Fruit fly (Drosophila melanogaster) whole organism, embryonic: ENCODE measurements around the gene uif.

ENCODE experiments used
- B-H1 ChIP-seq: fragments of 200-800 bp; sonication (Bioruptor generic); IDR thresholded peaks from 3 replicates; pipeline ENCODE4 v1.3.6; 2022; ENCODE audit warnings: missing biosample characterization, missing genetic modification characterization
- Blimp-1 ChIP-seq: fragments of 200-800 bp; sonication (Bioruptor generic); optimal IDR thresholded peaks from 3 replicates; lab custom pipeline; 2018; ENCODE audit warnings: missing biosample characterization, missing genetic modification characterization, mild to moderate bottlenecking, moderate library complexity, missing genetic modification reagents
- CG10147 ChIP-seq: fragments of 200-800 bp; sonication (Bioruptor generic); optimal IDR thresholded peaks from 2 replicates; lab custom pipeline; 2019; ENCODE audit warnings: missing biosample characterization, mild to moderate bottlenecking, missing genetic modification characterization, moderate library complexity
- CG1233 ChIP-seq: fragments of 200-800 bp; sonication (Bioruptor generic); optimal IDR thresholded peaks from 4 replicates; lab custom pipeline; 2018; ENCODE audit warnings: missing biosample characterization, mild to moderate bottlenecking, missing genetic modification characterization
- CG13296 ChIP-seq: fragments of 200-800 bp; sonication (Bioruptor generic); optimal IDR thresholded peaks from 3 replicates; lab custom pipeline; 2018; ENCODE audit warnings: missing biosample characterization, mild to moderate bottlenecking, missing genetic modification characterization
- CG16863 ChIP-seq: fragments of 200-800 bp; sonication (Bioruptor generic); optimal IDR thresholded peaks from 3 replicates; lab custom pipeline; 2016; ENCODE audit warnings: missing biosample characterization, missing genetic modification characterization
- CG31365 ChIP-seq: fragments of 200-800 bp; sonication (Bioruptor generic); optimal IDR thresholded peaks from 2 replicates; lab custom pipeline; 2018; ENCODE audit warnings: missing biosample characterization, mild to moderate bottlenecking, missing genetic modification characterization
- CG6175 ChIP-seq: fragments of 200-800 bp; sonication (Bioruptor generic); IDR thresholded peaks from 3 replicates; pipeline ENCODE4 v1.3.6; 2022; ENCODE audit warnings: missing biosample characterization, missing genetic modification characterization
- CrebB ChIP-seq: fragments of 200-800 bp; sonication (Bioruptor generic); optimal IDR thresholded peaks from 3 replicates; lab custom pipeline; 2018; ENCODE audit warnings: missing biosample characterization, mild to moderate bottlenecking, missing genetic modification characterization
- D ChIP-seq, 2 experiments: fragments of 200-800 bp in 1 of 2; fragments of >200 bp in 1 of 2; sonication (Bioruptor generic) in 1 of 2; optimal IDR thresholded peaks; 2 replicates in 1 of 2; 3 replicates in 1 of 2; lab custom pipeline; 2017; ENCODE audit warnings: mild to moderate bottlenecking in 1 of 2, missing biosample characterization in 1 of 2, missing genetic modification characterization in 1 of 2, missing genetic modification reagents in 1 of 2
- Dad ChIP-seq: fragments of 200-800 bp; sonication (Bioruptor generic); optimal IDR thresholded peaks from 3 replicates; lab custom pipeline; 2016; ENCODE audit warnings: missing biosample characterization, missing genetic modification characterization
- Doc3 ChIP-seq: fragments of 200-800 bp; sonication (Bioruptor generic); IDR thresholded peaks from 3 replicates; pipeline ENCODE4 v1.3.6; 2022; ENCODE audit warnings: missing biosample characterization, missing genetic modification characterization; ENCODE audit not compliant: partially characterized antibody
- Fer2 ChIP-seq: fragments of 200-800 bp; sonication (Bioruptor generic); optimal IDR thresholded peaks from 2 replicates; lab custom pipeline; 2018; ENCODE audit warnings: missing biosample characterization, mild to moderate bottlenecking, missing genetic modification characterization, moderate library complexity
- Gug ChIP-seq: fragments of 200-800 bp; sonication (Bioruptor generic); IDR thresholded peaks from 4 replicates; pipeline ENCODE4 v1.3.6; 2022; ENCODE audit warnings: missing biosample characterization, missing genetic modification characterization
- Hr78 ChIP-seq, 2 experiments: fragments of 200-800 bp in 1 of 2; fragments of >200 bp in 1 of 2; sonication (Bioruptor generic) in 1 of 2; optimal IDR thresholded peaks; 2 replicates each; lab custom pipeline; 2017 to 2019; ENCODE audit warnings: missing biosample characterization in 2 of 2, missing genetic modification characterization in 2 of 2, mild to moderate bottlenecking in 1 of 2, moderate library complexity in 1 of 2
- Nf-YB ChIP-seq: fragments of 200-800 bp; sonication (Bioruptor generic); optimal IDR thresholded peaks from 3 replicates; lab custom pipeline; 2019; ENCODE audit warnings: missing biosample characterization, mild to moderate bottlenecking, missing genetic modification characterization, moderate library complexity
- Nf-YC ChIP-seq: fragments of 200-800 bp; optimal IDR thresholded peaks from 3 replicates; lab custom pipeline; 2019; ENCODE audit warnings: missing biosample characterization, mild to moderate bottlenecking, missing genetic modification characterization, moderate library complexity
- Oaz ChIP-seq: fragments of 200-800 bp; sonication (Bioruptor generic); IDR thresholded peaks from 2 replicates; pipeline ENCODE4 v1.3.6; 2022; ENCODE audit warnings: missing biosample characterization, missing genetic modification characterization
- Pdp1 ChIP-seq, 2 experiments: fragments of 200-800 bp; sonication (Bioruptor generic); optimal IDR thresholded peaks; 3 replicates each; lab custom pipeline; 2016; ENCODE audit warnings: missing biosample characterization in 2 of 2, missing genetic modification characterization in 2 of 2, mild to moderate bottlenecking in 1 of 2, moderate library complexity in 1 of 2
- Sry-β ChIP-seq: fragments of 200-800 bp; sonication (Bioruptor generic); optimal IDR thresholded peaks from 2 replicates; lab custom pipeline; 2018; ENCODE audit warnings: missing biosample characterization, mild to moderate bottlenecking, missing genetic modification characterization, moderate library complexity
- Usf ChIP-seq: fragments of 200-800 bp; sonication (Bioruptor generic); optimal IDR thresholded peaks from 2 replicates; lab custom pipeline; 2017; ENCODE audit warnings: missing genotype, missing biosample characterization, missing genetic modification characterization
- disco-r ChIP-seq: fragments of 200-800 bp; sonication (Bioruptor generic); optimal IDR thresholded peaks from 2 replicates; lab custom pipeline; 2016; ENCODE audit warnings: missing biosample characterization, missing genetic modification characterization
- dmrt11E ChIP-seq: fragments of 200-800 bp; sonication (Bioruptor generic); optimal IDR thresholded peaks from 3 replicates; lab custom pipeline; 2018; ENCODE audit warnings: missing biosample characterization, mild to moderate bottlenecking, missing genetic modification characterization, moderate library complexity
- emc ChIP-seq: fragments of 200-800 bp; sonication (Bioruptor generic); optimal IDR thresholded peaks from 2 replicates; lab custom pipeline; 2016; ENCODE audit warnings: missing biosample characterization, missing genetic modification characterization
- en ChIP-seq: fragments of 200-800 bp; sonication (Bioruptor generic); optimal IDR thresholded peaks from 2 replicates; lab custom pipeline; 2016; ENCODE audit warnings: missing biosample characterization, missing genetic modification characterization
- eyg ChIP-seq: fragments of 200-800 bp; sonication (Bioruptor generic); optimal IDR thresholded peaks from 3 replicates; lab custom pipeline; 2016; ENCODE audit warnings: missing biosample characterization, missing genetic modification characterization
- fd96Cb ChIP-seq: fragments of 200-800 bp; sonication (Bioruptor generic); optimal IDR thresholded peaks from 2 replicates; lab custom pipeline; 2018; ENCODE audit warnings: missing biosample characterization, mild to moderate bottlenecking, missing genetic modification characterization, moderate library complexity
- gce ChIP-seq: fragments of 200-800 bp; sonication (Bioruptor generic); IDR thresholded peaks from 3 replicates; pipeline ENCODE4 v1.3.6; 2022; ENCODE audit warnings: missing biosample characterization, missing genetic modification characterization
- gcm2 ChIP-seq: fragments of 200-800 bp; sonication (Bioruptor generic); optimal IDR thresholded peaks from 2 replicates; lab custom pipeline; 2016; ENCODE audit warnings: missing biosample characterization, missing genetic modification characterization
- gfzf ChIP-seq: fragments of 200-800 bp; sonication (Bioruptor generic); optimal IDR thresholded peaks from 2 replicates; lab custom pipeline; 2016; ENCODE audit warnings: missing biosample characterization, mild to moderate bottlenecking, missing genetic modification characterization, moderate library complexity
- gro ChIP-seq: fragments of 200-800 bp; sonication (Bioruptor generic); optimal IDR thresholded peaks from 2 replicates; lab custom pipeline; 2016; ENCODE audit warnings: missing biosample characterization, missing genetic modification characterization
- gsb-n ChIP-seq: fragments of 200-800 bp; sonication (Bioruptor generic); optimal IDR thresholded peaks from 3 replicates; lab custom pipeline; 2018; ENCODE audit warnings: missing biosample characterization, mild to moderate bottlenecking, missing genetic modification characterization
- ind ChIP-seq: fragments of 200-800 bp; sonication (Bioruptor generic); optimal IDR thresholded peaks from 3 replicates; lab custom pipeline; 2016; ENCODE audit warnings: missing biosample characterization, missing genetic modification characterization
- jumu ChIP-seq: fragments of 200-800 bp; sonication (Bioruptor generic); optimal IDR thresholded peaks from 3 replicates; lab custom pipeline; 2016; ENCODE audit warnings: missing biosample characterization, missing genetic modification characterization
- kah ChIP-seq: fragments of 200-800 bp; sonication (Bioruptor generic); optimal IDR thresholded peaks from 2 replicates; lab custom pipeline; 2018; ENCODE audit warnings: missing biosample characterization, mild to moderate bottlenecking, missing genetic modification characterization
- mam ChIP-seq: fragments of 200-800 bp; sonication (Bioruptor generic); optimal IDR thresholded peaks from 3 replicates; lab custom pipeline; 2016; ENCODE audit warnings: missing biosample characterization, missing genetic modification characterization
- nau ChIP-seq: fragments of 200-800 bp; sonication (Bioruptor generic); optimal IDR thresholded peaks from 3 replicates; lab custom pipeline; 2017; ENCODE audit warnings: missing biosample characterization, mild to moderate bottlenecking, missing genetic modification characterization, missing genetic modification reagents
- ro ChIP-seq: fragments of 200-800 bp; sonication (Bioruptor generic); IDR thresholded peaks from 2 replicates; pipeline ENCODE4 v1.3.6; 2022; ENCODE audit warnings: missing biosample characterization, missing genetic modification characterization
- shn ChIP-seq: fragments of 200-800 bp; sonication (Bioruptor generic); optimal IDR thresholded peaks from 3 replicates; lab custom pipeline; 2016; ENCODE audit warnings: missing biosample characterization, missing genetic modification characterization
- sisA ChIP-seq: fragments of 200-800 bp; sonication (Bioruptor generic); IDR thresholded peaks from 2 replicates; pipeline ENCODE4 v1.3.6; 2022; ENCODE audit warnings: missing biosample characterization, missing genetic modification characterization
- slp2 ChIP-seq: fragments of 200-800 bp; sonication (Bioruptor generic); optimal IDR thresholded peaks from 2 replicates; lab custom pipeline; 2016; ENCODE audit warnings: missing biosample characterization, missing genetic modification characterization
- twi ChIP-seq: fragments of 200-800 bp; optimal IDR thresholded peaks from 2 replicates; lab custom pipeline; 2019; ENCODE audit warnings: missing biosample characterization, mild to moderate bottlenecking, missing genetic modification characterization, moderate library complexity
- wek ChIP-seq: fragments of 200-800 bp; sonication (Bioruptor generic); optimal IDR thresholded peaks from 3 replicates; lab custom pipeline; 2018; ENCODE audit warnings: missing biosample characterization, mild to moderate bottlenecking, missing genetic modification characterization, moderate library complexity
- zen2 ChIP-seq: fragments of 200-800 bp; sonication (Bioruptor generic); IDR thresholded peaks from 3 replicates; pipeline ENCODE4 v1.3.6; 2022; ENCODE audit warnings: missing biosample characterization, missing genetic modification characterization; ENCODE audit not compliant: partially characterized antibody

Gene uif

DNA sequence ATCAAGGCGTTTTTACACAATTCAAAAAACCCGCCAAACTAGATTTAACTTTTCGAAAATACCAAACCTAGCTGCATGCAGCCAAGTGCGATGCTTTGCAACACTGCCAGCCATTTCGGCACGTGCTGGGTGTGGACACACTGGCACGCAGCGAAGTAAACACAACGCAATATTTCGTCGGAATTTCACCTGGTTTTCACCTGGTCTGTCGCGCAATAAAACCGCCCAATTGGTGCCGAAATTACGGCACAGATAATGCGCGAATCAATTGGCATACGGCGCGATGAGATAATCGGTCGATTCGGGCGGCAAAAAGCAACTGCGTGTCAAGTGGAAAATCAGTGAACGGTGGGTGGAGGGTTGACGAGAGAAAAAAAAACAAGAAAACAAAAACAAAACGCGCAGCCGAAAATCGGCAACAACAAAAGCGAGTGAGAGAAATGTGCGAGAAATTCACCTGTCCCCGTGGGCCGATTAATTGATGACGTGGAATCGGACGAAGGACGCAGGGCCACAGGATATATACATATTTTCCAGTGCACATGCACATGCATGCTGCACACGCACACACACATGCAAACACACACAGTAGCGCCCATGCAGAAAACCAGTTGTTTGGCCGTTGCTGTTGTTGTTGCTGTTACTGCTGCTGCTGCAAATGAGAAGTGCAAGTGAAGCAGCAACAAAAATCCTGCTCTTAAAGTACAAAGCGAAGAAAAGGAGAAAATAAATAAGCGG lies 46.2 kb upstream of the uif start, which contains the start of gene Mnn1 (continued):
- peak; percentile 53 for TF ChIP-seq Dad
- TF ChIP-seq Sry-β (GFP tag; lab: Kevin White, UChicago), result no peak
- TF ChIP-seq twi, result no peak
- TF ChIP-seq zen2 (GFP tag; lab: Robert Waterston, UW), result no peak
- TF ChIP-seq Doc3, result no peak
- TF ChIP-seq Fer2 (tag; lab: Kevin White, UChicago), result no peak
- TF ChIP-seq Nf-YB (GFP tag; lab: Kevin White, UChicago), result peak; percentile 25
- TF ChIP-seq en (GFP tag; lab: Kevin White, UChicago), result no peak
- peak; percentile 86 for TF ChIP-seq D (optimal IDR thresholded peaks at IDR 0.05; lab: Kevin White, UChicago)
- no peak for TF ChIP-seq D (GFP tag; optimal IDR thresholded peaks at IDR 0.05; lab: Kevin White, UChicago)
- TF ChIP-seq eyg (GFP tag; lab: Kevin White, UChicago), result no peak
- TF ChIP-seq gce (GFP tag; lab: Robert Waterston, UW), result no peak
- TF ChIP-seq gcm2, result no peak
- peak; percentile 20 for TF ChIP-seq kah (GFP tag; lab: Kevin White, UChicago)
- TF ChIP-seq emc, result peak; percentile 22
- no peak for TF ChIP-seq Hr78 (GFP tag; optimal IDR thresholded peaks at IDR 0.05; lab: Kevin White, UChicago)
- no peak for TF ChIP-seq disco-r (GFP tag; lab: Kevin White, UChicago)
- peak; percentile 49 for TF ChIP-seq gro (GFP tag; lab: Kevin White, UChicago)
- no peak for TF ChIP-seq CG31365 (tag; lab: Kevin White, UChicago)
- peak; percentile 84 for TF ChIP-seq gfzf (GFP tag; lab: Kevin White, UChicago)
- TF ChIP-seq CG13296, result no peak
- no peak for TF ChIP-seq slp2
- TF ChIP-seq CG6175 (GFP tag; lab: Robert Waterston, UW), result no peak
- peak; percentile 30 for TF ChIP-seq CrebB (tag; lab: Kevin White, UChicago)
- no peak for TF ChIP-seq sisA (GFP tag; lab: Robert Waterston, UW)
- no peak for TF ChIP-seq Blimp-1 (GFP tag; lab: Kevin White, UChicago)
- TF ChIP-seq nau (GFP tag; lab: Kevin White, UChicago), result no peak
- TF ChIP-seq Gug (GFP tag; lab: Robert Waterston, UW), result no peak
- TF ChIP-seq Pdp1 (GFP tag; optimal IDR thresholded peaks at IDR 0.05; lab: Kevin White, UChicago), result peak in 1 of 2 experiments; percentile 83
- TF ChIP-seq fd96Cb (tag; lab: Kevin White, UChicago), result no peak
- no peak for TF ChIP-seq Oaz (GFP tag; lab: Robert Waterston, UW)
- peak; percentile 32 for TF ChIP-seq jumu
- TF ChIP-seq ro (GFP tag; lab: Robert Waterston, UW), result no peak
- TF ChIP-seq Usf (GFP tag; lab: Kevin White, UChicago), result no peak
- TF ChIP-seq CG10147 (GFP tag; lab: Kevin White, UChicago), result no peak
- TF ChIP-seq wek (GFP tag; lab: Kevin White, UChicago), result no peak
- peak; percentile 3 for TF ChIP-seq dmrt11E (tag; lab: Kevin White, UChicago)
- TF ChIP-seq mam (GFP tag; lab: Kevin White, UChicago), result peak; percentile 53
- TF ChIP-seq Nf-YC (tag; lab: Kevin White, UChicago), result no peak
- TF ChIP-seq shn (GFP tag; lab: Kevin White, UChicago), result peak; percentile 27
- TF ChIP-seq B-H1 (GFP tag; lab: Robert Waterston, UW), result no peak
- peak; percentile 39 for TF ChIP-seq CG1233
- peak; percentile 29 for TF ChIP-seq ind (GFP tag; lab: Kevin White, UChicago)
- TF ChIP-seq gsb-n, result no peak
- no peak for TF ChIP-seq CG16863
